Worm (Caenorhabditis elegans): ENCODE results near the gene F58E6.8.

Gene F58E6.8

ce11 chrV:9784215-9784614 lies 28.6 kb upstream of the F58E6.8 start:
- TF ChIP-seq unc-3 (GFP tag; conservative IDR thresholded peaks at IDR 0.05): no peak
- TF ChIP-seq unc-3 (tag; optimal IDR thresholded peaks at IDR 0.05): no peak
- no peak for TF ChIP-seq unc-86 (tag; optimal IDR thresholded peaks at IDR 0.05)
- no peak for TF ChIP-seq lin-11 (tag; optimal IDR thresholded peaks at IDR 0.05)
- TF ChIP-seq K02D7.2 (tag; optimal IDR thresholded peaks at IDR 0.05): no peak
- TF ChIP-seq ref-2 (tag; optimal IDR thresholded peaks at IDR 0.05): no peak
- no peak for TF ChIP-seq C08G9.2 (tag; optimal IDR thresholded peaks at IDR 0.05)

ce11 chrV:9782969-9783368 lies 27.3 kb upstream of the F58E6.8 start, which contains the start of gene F46B6.5:
TSS of gene F46B6.5 (minus strand) at chrV:9783069.
- no peak for TF ChIP-seq ceh-22 (tag; optimal IDR thresholded peaks at IDR 0.05)
- TF ChIP-seq ceh-45 (GFP tag; IDR thresholded peaks at IDR 0.05): no peak
- TF ChIP-seq gmeb-2 (tag; optimal IDR thresholded peaks at IDR 0.05): no peak
- TF ChIP-seq K02D7.2 (tag; optimal IDR thresholded peaks at IDR 0.05): no peak
- no peak for TF ChIP-seq unc-3 (GFP tag; conservative IDR thresholded peaks at IDR 0.05)
- no peak for TF ChIP-seq unc-3 (tag; optimal IDR thresholded peaks at IDR 0.05)
- no peak for TF ChIP-seq sox-4 (tag; optimal IDR thresholded peaks at IDR 0.05)
- TF ChIP-seq pax-1 (tag; optimal IDR thresholded peaks at IDR 0.05): no peak
- TF ChIP-seq K09A11.1 (tag; optimal IDR thresholded peaks at IDR 0.05; ENCODE audit: insufficient read depth): no peak
- no peak for TF ChIP-seq mec-3 (tag; optimal IDR thresholded peaks at IDR 0.05; ENCODE audit: borderline replicate concordance)
- TF ChIP-seq ama-1 (optimal IDR thresholded peaks at IDR 0.05): no peak
- TF ChIP-seq ttx-3 (tag; optimal IDR thresholded peaks at IDR 0.05): no peak
- no peak for TF ChIP-seq nhr-232 (tag; optimal IDR thresholded peaks at IDR 0.05)
- no peak for TF ChIP-seq ceh-34 (tag; optimal IDR thresholded peaks at IDR 0.05)
- no peak for TF ChIP-seq fkh-10 (GFP tag; optimal IDR thresholded peaks at IDR 0.05)

ce11 chrV:9782045-9782444 lies 26.4 kb upstream of the F58E6.8 start:
- no peak for TF ChIP-seq ama-1 (optimal IDR thresholded peaks at IDR 0.05)
- no peak for TF ChIP-seq ets-4 (tag; optimal IDR thresholded peaks at IDR 0.05)
- no peak for TF ChIP-seq pqm-1 (tag; optimal IDR thresholded peaks at IDR 0.05)
- TF ChIP-seq hlh-6 (tag; optimal IDR thresholded peaks at IDR 0.05): no peak
- no peak for TF ChIP-seq ceh-22 (tag; optimal IDR thresholded peaks at IDR 0.05)
- no peak for TF ChIP-seq fkh-6 (tag; optimal IDR thresholded peaks at IDR 0.05)
- no peak for TF ChIP-seq eyg-1 (tag; optimal IDR thresholded peaks at IDR 0.05)
- TF ChIP-seq hlh-30 (tag; optimal IDR thresholded peaks at IDR 0.05; ENCODE audit: insufficient read depth): no peak
- TF ChIP-seq rnt-1 (tag; optimal IDR thresholded peaks at IDR 0.05): no peak

ce11 chrV:9779418-9779817 lies 23.8 kb upstream of the F58E6.8 start, which contains the start of gene F46B6.4:
TSS of gene F46B6.4 (minus strand) at chrV:9779518.
- TF ChIP-seq pha-4 (tag; optimal IDR thresholded peaks at IDR 0.05) (no peak), rnt-1 (tag; optimal IDR thresholded peaks at IDR 0.05) (no peak), sdc-2 (tag; optimal IDR thresholded peaks at IDR 0.05) (no peak), ceh-9 (tag; optimal IDR thresholded peaks at IDR 0.05) (no peak), fax-1 (tag; optimal IDR thresholded peaks at IDR 0.05) (no peak), ceh-2 (tag; optimal IDR thresholded peaks at IDR 0.05) (no peak), odd-2 (tag; optimal IDR thresholded peaks at IDR 0.05) (no peak), F13H6.1 (tag; optimal IDR thresholded peaks at IDR 0.05) (no peak), pros-1 (tag; optimal IDR thresholded peaks at IDR 0.05) (no peak), ceh-14 (tag; optimal IDR thresholded peaks at IDR 0.05) (no peak), tbx-7 (tag; optimal IDR thresholded peaks at IDR 0.05) (no peak), dmd-4 (tag; optimal IDR thresholded peaks at IDR 0.05; ENCODE audit: borderline replicate concordance) (no peak), nfya-1 (tag; optimal IDR thresholded peaks at IDR 0.05) (no peak)

All from whole organism, late embryonic.